Worm (Caenorhabditis elegans): ENCODE results near the gene F35F10.7.

- TF ChIP-seq ama-1 (optimal IDR thresholded peaks at IDR 0.05) (no peak), scrt-1 (GFP tag; IDR thresholded peaks at IDR 0.05) (no peak), ceh-36 (tag; optimal IDR thresholded peaks at IDR 0.05) (no peak), aly-1 (tag; optimal IDR thresholded peaks at IDR 0.05) (no peak), ets-7 (tag; optimal IDR thresholded peaks at IDR 0.05) (no peak), hnd-1 (tag; optimal IDR thresholded peaks at IDR 0.05) (no peak), F13C5.2 (tag; optimal IDR thresholded peaks at IDR 0.05) (no peak), ceh-13 (GFP tag; optimal IDR thresholded peaks at IDR 0.05) (no peak), pes-1 (GFP tag; IDR thresholded peaks at IDR 0.05) (no peak), tbx-37 (GFP tag; conservative IDR thresholded peaks at IDR 0.05) (no peak), tbx-11 (GFP tag; IDR thresholded peaks at IDR 0.05) (no peak), B0310.2 (tag; optimal IDR thresholded peaks at IDR 0.05) (no peak), sea-1 (GFP tag; conservative IDR thresholded peaks at IDR 0.05) (no peak), tra-4 (tag; optimal IDR thresholded peaks at IDR 0.05) (no peak)
These were observed 11.0 kb downstream of the F35F10.7 start for ce11 chrV:3276184-3276583.

Measured in whole organism, early embryonic.